Fruit fly (Drosophila melanogaster): Measurements from ENCODE around the gene hzg.

Gene hzg

dm6 chr3L:16045831-16046336 is 41.3 kb upstream of the hzg start (continued):
- TF ChIP-seq sens-2 (GFP tag; IDR thresholded peaks at IDR 0.05) (peak; percentile 80; the same call in 1 of the 2 replicates), yki (optimal IDR thresholded peaks at IDR 0.05) (no peak), CG11696 (GFP tag; IDR thresholded peaks at IDR 0.05) (peak; percentile 87), gem (tag; optimal IDR thresholded peaks at IDR 0.05) (peak; percentile 95), gcm (GFP tag; optimal IDR thresholded peaks at IDR 0.05) (peak; percentile 96), ttk (GFP tag; IDR thresholded peaks at IDR 0.05) (peak; percentile 85), Doc3 (GFP tag; IDR thresholded peaks at IDR 0.05; ENCODE audit: partially characterized antibody) (no peak), psq (GFP tag; optimal IDR thresholded peaks at IDR 0.05) (peak; percentile 63), al (GFP tag; IDR thresholded peaks at IDR 0.05) (peak; percentile 82), fru (optimal IDR thresholded peaks at IDR 0.05) (no peak), YL-1 (GFP tag; optimal IDR thresholded peaks at IDR 0.05) (peak; percentile 87), CG3838 (GFP tag; optimal IDR thresholded peaks at IDR 0.05) (peak; percentile 51), nerfin-2 (GFP tag; IDR thresholded peaks at IDR 0.05; ENCODE audit: partially characterized antibody) (no peak), CG17359 (tag; optimal IDR thresholded peaks at IDR 0.05) (peak; percentile 97), z (GFP tag; IDR thresholded peaks at IDR 0.05) (peak; percentile 77; the same call in 2 of the 3 replicates), CG18011 (GFP tag; optimal IDR thresholded peaks at IDR 0.05) (peak; percentile 69), CG9932 (GFP tag; IDR thresholded peaks at IDR 0.05) (peak; percentile 90), CG14050 (GFP tag; IDR thresholded peaks at IDR 0.05) (peak; percentile 89), CG17802 (tag; optimal IDR thresholded peaks at IDR 0.05) (peak; percentile 10), CG7987 (GFP tag; optimal IDR thresholded peaks at IDR 0.05) (peak; percentile 72), tup (GFP tag; optimal IDR thresholded peaks at IDR 0.05) (peak; percentile 64), Spps (tag; optimal IDR thresholded peaks at IDR 0.05) (peak; percentile 93), CG13624 (GFP tag; optimal IDR thresholded peaks at IDR 0.05) (peak; percentile 89), Six4 (GFP tag; optimal IDR thresholded peaks at IDR 0.05) (peak; percentile 89), ato (GFP tag; IDR thresholded peaks at IDR 0.05; ENCODE audit: partially characterized antibody) (no peak), Abd-B (GFP tag; optimal IDR thresholded peaks at IDR 0.05) (peak; percentile 75), Trl (optimal IDR thresholded peaks at IDR 0.05) (no peak), Trl (GFP tag; optimal IDR thresholded peaks at IDR 0.05) (peak; percentile 87), mam (GFP tag; optimal IDR thresholded peaks at IDR 0.05) (peak; percentile 90), CG11504 (tag; optimal IDR thresholded peaks at IDR 0.05) (peak; percentile 92), CG32532 (GFP tag; IDR thresholded peaks at IDR 0.05) (peak; percentile 96), CG31441 (GFP tag; IDR thresholded peaks at IDR 0.05) (peak; percentile 73), Scr (GFP tag; IDR thresholded peaks at IDR 0.05; ENCODE audit: partially characterized antibody) (no peak), dm (GFP tag; optimal IDR thresholded peaks at IDR 0.05) (peak; percentile 73), CG8359 (GFP tag; optimal IDR thresholded peaks at IDR 0.05; ENCODE audit: borderline replicate concordance) (peak; percentile 53), stwl (tag; optimal IDR thresholded peaks at IDR 0.05) (peak; percentile 39), tio (GFP tag; optimal IDR thresholded peaks at IDR 0.05) (peak; percentile 76), salm (tag; optimal IDR thresholded peaks at IDR 0.05) (peak; percentile 96), HLH4C (GFP tag; IDR thresholded peaks at IDR 0.05; ENCODE audit: partially characterized antibody) (no peak), CG16863 (GFP tag; optimal IDR thresholded peaks at IDR 0.05) (peak; percentile 89), CG1792 (GFP tag; optimal IDR thresholded peaks at IDR 0.05) (peak; percentile 89), E2f2 (GFP tag; IDR thresholded peaks at IDR 0.05) (peak; percentile 70), corto (GFP tag; optimal IDR thresholded peaks at IDR 0.05) (peak; percentile 97), Lhr (GFP tag; optimal IDR thresholded peaks at IDR 0.05) (peak; percentile 67), jing (GFP tag; optimal IDR thresholded peaks at IDR 0.05) (peak; percentile 78), B-H2 (GFP tag; optimal IDR thresholded peaks at IDR 0.05) (peak; percentile 94), HLHmδ (GFP tag; optimal IDR thresholded peaks at IDR 0.05) (no peak), Ptx1 (GFP tag; IDR thresholded peaks at IDR 0.05) (peak; percentile 87), pan (optimal IDR thresholded peaks at IDR 0.05) (no peak), pan (GFP tag; optimal IDR thresholded peaks at IDR 0.05 in 1 of 2, IDR thresholded peaks at IDR 0.05 in 1 of 2) (peak in 1 of 2 experiments; percentile 93), CG17328 (GFP tag; IDR thresholded peaks at IDR 0.05) (peak; percentile 94)
